Worm (Caenorhabditis elegans) whole organism, mixed stage, embryonic: Measurements from ENCODE around the gene gtf-2E1.

Experiments used
- bed-3 ChIP-seq: fragments of 200-800 bp; sonication (Bioruptor generic); optimal IDR thresholded peaks from 3 replicates; lab custom pipeline; 2018; ENCODE audit warnings: mild to moderate bottlenecking, missing genetic modification characterization, moderate library complexity, missing compliant biosample characterization
- blmp-1 ChIP-seq: fragments of 150-350 bp; optimal IDR thresholded peaks from 2 replicates; lab custom pipeline; 2014; ENCODE audit warnings: missing biosample characterization, missing genetic modification characterization
- ceh-39 ChIP-seq: fragments of 150-350 bp; optimal IDR thresholded peaks from 2 replicates; lab custom pipeline; 2014; ENCODE audit warnings: missing biosample characterization, missing genetic modification characterization
- ceh-43 ChIP-seq: fragments of 200-800 bp; sonication (Bioruptor generic); optimal IDR thresholded peaks from 2 replicates; lab custom pipeline; 2018; ENCODE audit warnings: mild to moderate bottlenecking, missing genetic modification characterization, moderate library complexity, missing compliant biosample characterization
- ceh-83 ChIP-seq: fragments of 200-800 bp; sonication (Bioruptor generic); optimal IDR thresholded peaks from 2 replicates; lab custom pipeline; 2018; ENCODE audit warnings: mild to moderate bottlenecking, missing genetic modification characterization, missing compliant biosample characterization
- ces-1 ChIP-seq: fragments of 150-350 bp; optimal IDR thresholded peaks from 2 replicates; lab custom pipeline; 2014; ENCODE audit warnings: missing biosample characterization, missing genetic modification reagents, missing genetic modification characterization
- cnd-1 ChIP-seq: fragments of 200-800 bp; sonication (Bioruptor generic); optimal IDR thresholded peaks from 2 replicates; lab custom pipeline; 2018; ENCODE audit warnings: mild to moderate bottlenecking, missing genetic modification characterization, missing compliant biosample characterization
- drap-1 ChIP-seq: fragments of 200-800 bp; sonication (Bioruptor generic); optimal IDR thresholded peaks from 3 replicates; lab custom pipeline; 2018; ENCODE audit warnings: mild to moderate bottlenecking, missing genetic modification characterization, missing compliant biosample characterization
- elt-3 ChIP-seq: fragments of 150-350 bp; optimal IDR thresholded peaks from 2 replicates; lab custom pipeline; 2014; ENCODE audit warnings: missing biosample characterization, missing genetic modification characterization
- flh-1 ChIP-seq: fragments of 200-800 bp; sonication (Bioruptor generic); optimal IDR thresholded peaks from 2 replicates; lab custom pipeline; 2018; ENCODE audit warnings: mild to moderate bottlenecking, missing genetic modification characterization, moderate library complexity, missing compliant biosample characterization
- ham-2 ChIP-seq: fragments of 200-800 bp; sonication (Bioruptor generic); optimal IDR thresholded peaks from 2 replicates; lab custom pipeline; 2018; ENCODE audit warnings: mild to moderate bottlenecking, missing genetic modification characterization, missing compliant biosample characterization
- hlh-1 ChIP-seq: fragments of 150-350 bp; optimal IDR thresholded peaks from 2 replicates; lab custom pipeline; 2014; ENCODE audit warnings: missing biosample characterization, missing genetic modification reagents, missing genetic modification characterization
- lin-13 ChIP-seq: fragments of 150-350 bp; optimal IDR thresholded peaks from 2 replicates; lab custom pipeline; 2014; ENCODE audit warnings: missing biosample characterization, missing genetic modification characterization
- lin-32 ChIP-seq: fragments of 200-800 bp; sonication (Bioruptor generic); optimal IDR thresholded peaks from 2 replicates; lab custom pipeline; 2018; ENCODE audit warnings: mild to moderate bottlenecking, missing genetic modification characterization, missing compliant biosample characterization
- lsy-2 ChIP-seq: fragments of 150-350 bp; optimal IDR thresholded peaks from 2 replicates; lab custom pipeline; 2014; ENCODE audit warnings: missing biosample characterization, missing genetic modification characterization
- mab-5 ChIP-seq: fragments of 150-350 bp; optimal IDR thresholded peaks from 2 replicates; lab custom pipeline; 2014; ENCODE audit warnings: missing biosample characterization, missing genetic modification characterization
- mep-1 ChIP-seq: fragments of 150-350 bp; optimal IDR thresholded peaks from 2 replicates; lab custom pipeline; 2017; ENCODE audit warnings: missing biosample characterization, missing genetic modification reagents, missing genetic modification characterization, inconsistent platforms
- mls-2 ChIP-seq: sonication (generic microtip); optimal IDR thresholded peaks from 2 replicates; lab custom pipeline; 2016; ENCODE audit warnings: mild to moderate bottlenecking, missing genetic modification characterization, moderate library complexity, missing compliant biosample characterization
- nhr-12 ChIP-seq: fragments of 150-350 bp; optimal IDR thresholded peaks from 2 replicates; lab custom pipeline; 2014; ENCODE audit warnings: missing biosample characterization, missing genetic modification characterization
- nhr-2 ChIP-seq: fragments of 150-350 bp; optimal IDR thresholded peaks from 2 replicates; lab custom pipeline; 2014; ENCODE audit warnings: missing biosample characterization, missing genetic modification characterization
- nhr-237 ChIP-seq: fragments of 150-350 bp; optimal IDR thresholded peaks from 2 replicates; lab custom pipeline; 2014; ENCODE audit warnings: missing biosample characterization, missing genetic modification characterization
- nhr-28 ChIP-seq: fragments of 150-350 bp; optimal IDR thresholded peaks from 2 replicates; lab custom pipeline; 2014; ENCODE audit warnings: missing biosample characterization, missing genetic modification characterization
- snpc-4 ChIP-seq: fragments of 150-350 bp; optimal IDR thresholded peaks from 2 replicates; lab custom pipeline; 2014; ENCODE audit warnings: missing biosample characterization, missing genetic modification characterization
- sptf-1 ChIP-seq: sonication (generic microtip); optimal IDR thresholded peaks from 2 replicates; lab custom pipeline; 2017; ENCODE audit warnings: mild to moderate bottlenecking, missing genetic modification characterization, moderate library complexity, missing compliant biosample characterization
- tbx-8 ChIP-seq: fragments of 200-800 bp; sonication (Bioruptor generic); optimal IDR thresholded peaks from 2 replicates; lab custom pipeline; 2018; ENCODE audit warnings: mild to moderate bottlenecking, missing genetic modification characterization, moderate library complexity, missing compliant biosample characterization
- unc-120 ChIP-seq: sonication (generic microtip); optimal IDR thresholded peaks from 2 replicates; lab custom pipeline; 2017; ENCODE audit warnings: missing genetic modification characterization, missing compliant biosample characterization; ENCODE audit not compliant: poor library complexity, severe bottlenecking
- unc-39 ChIP-seq: fragments of 150-350 bp; optimal IDR thresholded peaks from 2 replicates; lab custom pipeline; 2014; ENCODE audit warnings: missing biosample characterization, missing genetic modification characterization
- unc-62 ChIP-seq: fragments of 150-350 bp; optimal IDR thresholded peaks from 2 replicates; lab custom pipeline; 2014; ENCODE audit warnings: missing biosample characterization, missing genetic modification reagents, missing genetic modification characterization
- zip-8 ChIP-seq: fragments of 150-350 bp; optimal IDR thresholded peaks from 2 replicates; lab custom pipeline; 2014; ENCODE audit warnings: missing biosample characterization, missing genetic modification characterization
- ztf-11 ChIP-seq: fragments of 150-350 bp; optimal IDR thresholded peaks from 2 replicates; lab custom pipeline; 2014; ENCODE audit warnings: missing biosample characterization, missing genetic modification characterization

Gene gtf-2E1

DNA sequence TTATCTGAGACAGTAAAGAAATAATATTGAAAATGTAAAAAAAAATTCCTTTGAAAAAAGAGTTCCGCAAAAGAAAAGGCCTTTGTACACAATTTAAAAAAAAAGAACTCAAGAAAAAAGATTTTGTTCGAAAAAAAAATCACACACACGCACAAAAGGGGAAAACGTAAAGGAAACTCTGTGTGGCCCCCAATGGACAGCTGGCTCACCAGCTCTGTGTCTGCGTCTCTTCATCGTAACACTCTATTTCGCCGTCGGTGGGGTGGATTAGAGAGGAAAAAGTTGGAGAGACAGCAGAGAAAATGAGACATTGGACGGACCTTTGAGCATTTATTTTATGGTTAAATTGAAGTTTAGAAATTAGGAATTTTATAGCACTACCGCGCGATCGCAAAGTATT is 40.0 kb upstream of the gtf-2E1 start:
- TF ChIP-seq lin-32 (GFP tag; lab: Kevin White, UChicago) = peak; percentile 86
- no peak for TF ChIP-seq blmp-1
- TF ChIP-seq nhr-28 (tag; lab: Kevin White, UChicago) = no peak
- TF ChIP-seq hlh-1 (tag; lab: Kevin White, UChicago) = peak; percentile 78
- TF ChIP-seq unc-120 = peak; percentile 93
- no peak for TF ChIP-seq mab-5
- TF ChIP-seq tbx-8 (GFP tag; lab: Kevin White, UChicago) = no peak
- TF ChIP-seq zip-8 (tag; lab: Kevin White, UChicago) = no peak
- TF ChIP-seq lin-13 = no peak
- TF ChIP-seq ceh-83 (GFP tag; lab: Kevin White, UChicago) = no peak
- no peak for TF ChIP-seq nhr-237 (tag; lab: Kevin White, UChicago)
- TF ChIP-seq cnd-1 (tag; lab: Kevin White, UChicago) = peak; percentile 79

DNA sequence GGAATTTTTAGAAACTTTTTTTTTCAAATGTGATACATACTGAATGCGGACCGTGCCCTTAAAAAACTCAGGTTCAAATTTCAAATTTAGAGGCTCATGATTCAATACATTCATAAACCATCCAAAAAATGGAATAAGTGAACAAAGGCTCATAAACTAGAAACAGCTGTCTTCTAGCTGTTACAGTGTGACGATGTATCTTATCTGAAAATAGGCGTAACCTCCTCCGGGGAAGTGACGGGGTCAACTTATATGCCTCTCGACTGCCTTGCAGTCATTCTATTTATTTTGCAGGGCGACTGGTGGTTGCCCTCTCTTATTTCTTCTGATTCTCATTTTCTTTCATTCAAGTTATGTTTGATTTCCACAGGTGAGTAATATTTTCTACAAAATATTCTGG is 39.1 kb upstream of the gtf-2E1 start, which contains the start of gene Y116A8B.1:
Y116A8B.1 (plus strand) TSS at position 301 of the 400 bp plus-strand sequence.
- TF ChIP-seq flh-1 = no peak
- TF ChIP-seq sptf-1 (tag; lab: Kevin White, UChicago) = no peak
- no peak for TF ChIP-seq hlh-1 (tag; lab: Kevin White, UChicago)
- no peak for TF ChIP-seq bed-3
- TF ChIP-seq ceh-43 = no peak
- no peak for TF ChIP-seq cnd-1 (tag; lab: Kevin White, UChicago)
- no peak for TF ChIP-seq snpc-4 (tag; lab: Kevin White, UChicago)
- TF ChIP-seq mep-1 = no peak
- TF ChIP-seq ceh-39 (tag; lab: Kevin White, UChicago) = no peak
- TF ChIP-seq lin-13 = no peak
- TF ChIP-seq mab-5 = no peak
- no peak for TF ChIP-seq nhr-12

DNA sequence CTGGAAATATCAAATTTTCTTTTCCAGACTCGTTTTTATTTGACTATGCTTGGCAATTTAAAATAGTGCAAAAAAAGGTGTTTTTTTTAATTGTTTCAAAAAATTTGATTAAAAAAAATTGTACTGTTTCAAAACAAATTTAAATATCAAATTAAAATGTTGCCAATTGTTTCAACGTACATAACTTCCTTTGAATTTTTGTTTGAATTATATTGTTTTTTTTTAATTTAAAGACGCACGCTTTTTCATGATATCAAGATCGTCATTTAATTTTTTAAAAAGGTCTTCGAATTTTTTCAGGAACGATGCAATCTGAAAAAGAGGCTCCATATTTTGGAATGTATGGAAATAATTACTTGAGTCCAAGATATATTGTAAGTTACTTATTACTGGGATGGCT is 31.6 kb upstream of the gtf-2E1 start, which contains the start of gene Y116A8B.4:
Y116A8B.4 (plus strand) TSS at position 301 of the 400 bp plus-strand sequence.
- TF ChIP-seq ces-1 (GFP tag; lab: Kevin White, UChicago) (no peak), mls-2 (tag; lab: Kevin White, UChicago) (no peak), mab-5 (no peak), ceh-43 (no peak), hlh-1 (tag; lab: Kevin White, UChicago) (no peak), drap-1 (GFP tag; lab: Kevin White, UChicago) (no peak), elt-3 (tag; lab: Kevin White, UChicago) (no peak), ceh-83 (GFP tag; lab: Kevin White, UChicago) (no peak), lin-13 (no peak), ceh-39 (tag; lab: Kevin White, UChicago) (no peak), ztf-11 (no peak), snpc-4 (tag; lab: Kevin White, UChicago) (no peak), zip-8 (tag; lab: Kevin White, UChicago) (no peak), ham-2 (no peak), unc-39 (tag; lab: Kevin White, UChicago) (no peak), nhr-28 (tag; lab: Kevin White, UChicago) (no peak), nhr-2 (tag; lab: Kevin White, UChicago) (no peak), unc-62 (GFP tag; lab: Kevin White, UChicago) (no peak), nhr-12 (no peak), sptf-1 (tag; lab: Kevin White, UChicago) (no peak)

DNA sequence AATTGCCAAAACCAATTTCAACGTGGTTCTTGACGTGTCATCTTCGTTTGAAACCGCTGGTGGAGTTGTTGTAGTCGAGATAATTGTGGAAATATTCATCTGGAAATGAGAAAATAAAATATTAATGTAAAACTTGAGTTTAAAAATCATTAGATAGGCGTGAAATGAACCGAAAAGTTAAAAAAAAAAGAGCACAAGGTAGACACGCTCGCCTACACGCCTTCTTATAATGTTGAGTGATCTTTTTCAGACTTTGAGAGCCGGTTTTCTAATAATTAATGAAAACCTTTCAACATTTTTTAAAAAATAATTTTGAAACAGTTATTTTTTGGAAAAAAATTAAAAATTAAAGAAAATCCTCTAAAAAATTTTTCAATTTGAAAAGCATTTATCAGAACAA is 24.1 kb upstream of the gtf-2E1 start, which contains the start of gene npr-32:
npr-32 (minus strand) TSS at position 101 of the 400 bp plus-strand sequence.
- TF ChIP-seq mab-5 = no peak
- no peak for TF ChIP-seq unc-120
- no peak for TF ChIP-seq elt-3 (tag; lab: Kevin White, UChicago)
- no peak for TF ChIP-seq lsy-2 (tag; lab: Kevin White, UChicago)
- TF ChIP-seq, all 35 proteins: peak for 0

DNA sequence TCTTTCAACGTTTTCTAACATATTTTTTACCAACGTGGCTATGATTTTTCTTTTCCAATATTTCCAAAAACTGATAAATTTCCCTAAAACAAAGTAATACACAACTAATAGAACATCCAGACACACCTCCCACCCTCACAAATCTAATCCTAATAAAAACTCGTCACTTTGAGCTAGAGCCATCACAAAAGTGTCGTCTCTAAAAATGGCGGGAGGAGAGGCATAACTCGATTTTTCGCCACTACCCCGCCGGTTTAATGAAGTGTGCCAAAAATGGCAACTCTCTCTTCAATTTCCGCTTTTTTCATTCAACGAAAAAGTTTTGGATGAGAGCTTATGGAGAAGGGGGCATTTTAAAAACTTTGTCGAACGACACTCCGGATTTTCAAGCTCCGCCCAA is 22.2 kb upstream of the gtf-2E1 start:
- TF ChIP-seq sptf-1 (tag; lab: Kevin White, UChicago) (no peak), ces-1 (GFP tag; lab: Kevin White, UChicago) (peak; percentile 77)

DNA sequence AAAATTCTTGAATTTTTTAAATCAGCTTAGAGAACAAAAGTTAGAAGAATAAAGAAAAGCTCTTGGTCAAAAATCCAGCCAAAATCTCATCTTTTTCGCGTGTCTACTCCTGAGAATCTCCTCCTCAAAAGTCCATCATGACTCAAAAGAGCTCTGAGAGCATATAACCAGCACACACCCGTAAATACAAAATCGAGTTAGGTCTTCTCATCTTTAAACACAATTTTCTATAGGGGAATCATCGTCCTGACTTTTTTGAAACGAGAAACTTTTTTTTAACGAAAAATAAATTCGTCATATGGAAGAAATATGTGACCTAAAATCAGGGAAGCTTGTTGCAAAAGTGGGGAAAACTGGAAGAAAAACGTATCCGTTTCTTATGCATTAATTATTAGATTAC is 21.6 kb upstream of the gtf-2E1 start:
- no peak for TF ChIP-seq lin-13
- TF ChIP-seq mep-1 = no peak
- TF ChIP-seq unc-120 = no peak
- no peak for TF ChIP-seq ceh-39 (tag; lab: Kevin White, UChicago)
- peak; percentile 91 for TF ChIP-seq ces-1 (GFP tag; lab: Kevin White, UChicago)
- TF ChIP-seq ceh-83 (GFP tag; lab: Kevin White, UChicago) = no peak
